Worm (Caenorhabditis elegans): ENCODE results near the gene fbxa-98.

fbxa-98 gene

DNA sequence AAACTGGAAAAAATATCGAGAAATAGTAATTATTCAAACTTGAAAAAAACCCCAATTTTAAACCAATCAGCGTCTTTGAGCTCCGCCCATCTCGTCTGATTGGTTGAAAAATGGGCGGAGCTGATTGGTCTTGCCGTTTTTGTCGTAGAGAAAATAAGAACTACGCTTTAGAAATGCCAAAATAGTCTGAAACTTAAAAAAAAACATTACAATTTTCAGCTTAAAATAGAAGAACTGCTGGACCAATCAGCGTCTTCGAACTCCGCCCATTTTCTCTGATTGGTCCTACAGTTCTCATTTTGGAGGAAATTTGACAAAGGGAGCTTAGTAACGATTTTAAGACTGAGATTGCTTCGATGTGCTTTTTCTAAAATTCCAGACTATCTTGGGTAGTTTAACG is 46.3 kb downstream of the fbxa-98 start:
- TF ChIP-seq T22C8.4 (GFP tag; IDR thresholded peaks at IDR 0.05) (no peak), cog-1 (tag; optimal IDR thresholded peaks at IDR 0.05) (no peak), ztf-23 (GFP tag; IDR thresholded peaks at IDR 0.05) (no peak), ref-1 (GFP tag; conservative IDR thresholded peaks at IDR 0.05) (no peak), ztf-29 (GFP tag; IDR thresholded peaks at IDR 0.05) (no peak), flt-1 (GFP tag; IDR thresholded peaks at IDR 0.05) (no peak), med-1 (GFP tag; optimal IDR thresholded peaks at IDR 0.05; ENCODE audit: insufficient read depth) (no peak), tab-1 (GFP tag; IDR thresholded peaks at IDR 0.05) (no peak), klf-2 (GFP tag; conservative IDR thresholded peaks at IDR 0.05) (no peak)

DNA sequence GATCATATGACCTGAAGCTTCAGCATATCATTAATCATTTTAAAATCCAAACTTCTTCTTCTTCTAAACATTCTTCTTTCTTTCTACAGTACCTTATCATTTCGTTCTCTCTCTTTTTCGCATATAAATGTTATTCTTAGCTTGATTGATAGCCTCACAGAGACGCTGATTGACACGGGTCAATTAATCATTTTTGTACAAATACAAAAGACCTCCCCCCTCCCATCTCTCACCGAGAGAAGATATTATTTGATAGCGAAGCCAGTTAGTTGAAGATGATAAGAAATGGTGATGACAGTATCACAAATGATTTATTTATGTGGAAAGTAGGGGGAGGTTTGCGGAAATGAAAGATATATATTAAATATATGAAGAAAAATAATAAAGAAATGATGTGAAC is 49.5 kb downstream of the fbxa-98 start:
- no peak for TF ChIP-seq ztf-23 (GFP tag; IDR thresholded peaks at IDR 0.05)
- TF ChIP-seq T22C8.4 (GFP tag; IDR thresholded peaks at IDR 0.05): no peak
- no peak for TF ChIP-seq cog-1 (tag; optimal IDR thresholded peaks at IDR 0.05)
- TF ChIP-seq tab-1 (GFP tag; IDR thresholded peaks at IDR 0.05): no peak
- no peak for TF ChIP-seq flt-1 (GFP tag; IDR thresholded peaks at IDR 0.05)
- no peak for TF ChIP-seq klf-2 (GFP tag; conservative IDR thresholded peaks at IDR 0.05)
- TF ChIP-seq ztf-29 (GFP tag; IDR thresholded peaks at IDR 0.05): no peak
- no peak for TF ChIP-seq med-1 (GFP tag; optimal IDR thresholded peaks at IDR 0.05; ENCODE audit: insufficient read depth)
- no peak for TF ChIP-seq ref-1 (GFP tag; conservative IDR thresholded peaks at IDR 0.05)
